5 worm cellular contexts compared by ENCODE assay signal in genomic region chrIII:6958674-6959241, ce11.
TF ChIP-seq lines count a peak whose summit lies in the region.

No protein-coding gene starts in this region.

TF ChIP-seq in whole organism, L1 larva, 84 proteins besides CTCF, POLR2A, EP300 and RAD21:
- TF ChIP-seq ceh-88 (GFP tag; IDR thresholded peaks at IDR 0.05; lab: Robert Waterston, UW) (no peak), aly-2 (tag; optimal IDR thresholded peaks at IDR 0.05; lab: Kevin White, UChicago) (peak; percentile 51)

TF ChIP-seq in whole organism, L3 larva, 47 proteins besides CTCF, POLR2A, EP300 and RAD21:
- TF ChIP-seq snpc-4 (tag; optimal IDR thresholded peaks at IDR 0.05; lab: Kevin White, UChicago), result no peak
- TF ChIP-seq eor-1 (tag; optimal IDR thresholded peaks at IDR 0.05; lab: Kevin White, UChicago), result no peak
- no peak for TF ChIP-seq elt-1 (tag; optimal IDR thresholded peaks at IDR 0.05; lab: Kevin White, UChicago)
- no peak for TF ChIP-seq nhr-11 (tag; optimal IDR thresholded peaks at IDR 0.05; lab: Kevin White, UChicago)
- TF ChIP-seq sea-2 (GFP tag; optimal IDR thresholded peaks at IDR 0.05; lab: Kevin White, UChicago), result no peak
- no peak for TF ChIP-seq ama-1 (optimal IDR thresholded peaks at IDR 0.05; lab: Kevin White, UChicago)
- TF ChIP-seq aly-2 (tag; optimal IDR thresholded peaks at IDR 0.05; lab: Kevin White, UChicago), result peak; percentile 26
- no peak for TF ChIP-seq egl-27 (tag; optimal IDR thresholded peaks at IDR 0.05; lab: Kevin White, UChicago)
- no peak for TF ChIP-seq nhr-25 (tag; optimal IDR thresholded peaks at IDR 0.05; lab: Kevin White, UChicago)

TF ChIP-seq in whole organism, L4 larva, 104 proteins besides CTCF, POLR2A, EP300 and RAD21 (continues in another document):
- TF ChIP-seq pha-4 (GFP tag; IDR thresholded peaks at IDR 0.05; lab: Robert Waterston, UW) (peak; percentile 53; the same call in 1 of the 2 replicates), pha-4 (tag; optimal IDR thresholded peaks at IDR 0.05; lab: Kevin White, UChicago) (no peak), unc-62 (GFP tag; optimal IDR thresholded peaks at IDR 0.05 in 1 of 2; lab: Kevin White, UChicago) (no peak), unc-62 (tag; optimal IDR thresholded peaks at IDR 0.05; lab: Kevin White, UChicago) (no peak), nhr-42 (GFP tag; IDR thresholded peaks at IDR 0.05; lab: Robert Waterston, UW) (no peak), nhr-102 (tag; optimal IDR thresholded peaks at IDR 0.05; lab: Kevin White, UChicago) (peak; percentile 31), lin-38 (GFP tag; IDR thresholded peaks at IDR 0.05; lab: Robert Waterston, UW) (peak; percentile 44; the same call in 1 of the 2 replicates), F10B5.3 (tag; optimal IDR thresholded peaks at IDR 0.05; lab: Kevin White, UChicago) (no peak), mep-1 (tag; optimal IDR thresholded peaks at IDR 0.05; lab: Kevin White, UChicago) (peak; percentile 37), rbr-2 (tag; optimal IDR thresholded peaks at IDR 0.05; lab: Kevin White, UChicago) (no peak), aha-1 (tag; lab: Kevin White, UChicago) (peak; percentile 9), madf-5 (GFP tag; IDR thresholded peaks at IDR 0.05; lab: Robert Waterston, UW) (no peak), mxl-2 (GFP tag; conservative IDR thresholded peaks at IDR 0.05; lab: Robert Waterston, UW) (no peak), ZK337.2 (GFP tag; IDR thresholded peaks at IDR 0.05; lab: Robert Waterston, UW) (no peak), lin-13 (GFP tag; optimal IDR thresholded peaks at IDR 0.05; lab: Kevin White, UChicago) (peak; percentile 3), R02D3.7 (tag; optimal IDR thresholded peaks at IDR 0.05; lab: Kevin White, UChicago) (no peak), zfp-2 (tag; optimal IDR thresholded peaks at IDR 0.05; lab: Kevin White, UChicago) (no peak), php-3 (GFP tag; IDR thresholded peaks at IDR 0.05; lab: Robert Waterston, UW) (no peak), T26A8.4 (GFP tag; IDR thresholded peaks at IDR 0.05; lab: Robert Waterston, UW) (0 out of 2 replicates have a peak, but pooled peaks have one; percentile 6), Y48G9A.11 (GFP tag; IDR thresholded peaks at IDR 0.05; lab: Robert Waterston, UW) (0 out of 2 replicates have a peak, but pooled peaks have one; percentile 39), ama-1 (optimal IDR thresholded peaks at IDR 0.05; lab: Kevin White, UChicago) (peak; percentile 18), lin-39 (tag; optimal IDR thresholded peaks at IDR 0.05; lab: Kevin White, UChicago) (no peak), Y75B8A.6 (GFP tag; IDR thresholded peaks at IDR 0.05; lab: Robert Waterston, UW) (0 out of 2 replicates have a peak, but pooled peaks have one; percentile 28), spr-3 (GFP tag; optimal IDR thresholded peaks at IDR 0.05; lab: Kevin White, UChicago) (no peak), hmg-1.1 (GFP tag; IDR thresholded peaks at IDR 0.05; lab: Robert Waterston, UW) (no peak), daf-16 (GFP tag; optimal IDR thresholded peaks at IDR 0.05; lab: Kevin White, UChicago) (no peak), daf-16 (tag; optimal IDR thresholded peaks at IDR 0.05; lab: Kevin White, UChicago) (no peak), tra-1 (GFP tag; IDR thresholded peaks at IDR 0.05; lab: Robert Waterston, UW) (no peak)

TF ChIP-seq in whole organism, mixed stage, embryonic, 35 proteins besides CTCF, POLR2A, EP300 and RAD21:
- TF ChIP-seq nhr-12 (tag; optimal IDR thresholded peaks at IDR 0.05; lab: Kevin White, UChicago) (no peak), nhr-237 (tag; optimal IDR thresholded peaks at IDR 0.05; lab: Kevin White, UChicago) (no peak), ztf-11 (tag; optimal IDR thresholded peaks at IDR 0.05; lab: Kevin White, UChicago) (no peak), zip-8 (tag; optimal IDR thresholded peaks at IDR 0.05; lab: Kevin White, UChicago) (peak; percentile 91), unc-62 (GFP tag; optimal IDR thresholded peaks at IDR 0.05; lab: Kevin White, UChicago) (no peak), ham-2 (GFP tag; optimal IDR thresholded peaks at IDR 0.05; lab: Kevin White, UChicago) (no peak), elt-1 (tag; optimal IDR thresholded peaks at IDR 0.05; lab: Kevin White, UChicago; ENCODE audit: borderline replicate concordance, insufficient read depth) (no peak)
TF ChIP-seq in whole organism, mixed stage, embryonic: peak in this region for 1.

TF ChIP-seq in whole organism, young adult, 124 proteins besides CTCF, POLR2A, EP300 and RAD21 (continues in another document):
- TF ChIP-seq sea-2 (GFP tag; IDR thresholded peaks at IDR 0.05; lab: Robert Waterston, UW) (no peak), madf-3 (GFP tag; IDR thresholded peaks at IDR 0.05; lab: Robert Waterston, UW) (no peak), nfyb-1 (GFP tag; IDR thresholded peaks at IDR 0.05; lab: Robert Waterston, UW) (peak; percentile 49; the same call in 1 of the 2 replicates), gei-17 (GFP tag; optimal IDR thresholded peaks at IDR 0.05; lab: Kevin White, UChicago) (no peak), ztf-28 (GFP tag; IDR thresholded peaks at IDR 0.05; lab: Robert Waterston, UW) (no peak), zfh-2 (GFP tag; conservative IDR thresholded peaks at IDR 0.05; lab: Robert Waterston, UW) (no peak), unc-62 (GFP tag; optimal IDR thresholded peaks at IDR 0.05; lab: Kevin White, UChicago) (no peak), atf-7 (tag; optimal IDR thresholded peaks at IDR 0.05; lab: Kevin White, UChicago) (no peak), K12H6.12 (tag; optimal IDR thresholded peaks at IDR 0.05; lab: Kevin White, UChicago) (no peak), dox-1 (GFP tag; IDR thresholded peaks at IDR 0.05; lab: Robert Waterston, UW) (no peak), rec-8 (tag; optimal IDR thresholded peaks at IDR 0.05; lab: Kevin White, UChicago) (peak in 1 of 2 experiments; percentile 9), sdz-38 (tag; optimal IDR thresholded peaks at IDR 0.05; lab: Kevin White, UChicago) (no peak), akir-1 (GFP tag; optimal IDR thresholded peaks at IDR 0.05; lab: Kevin White, UChicago) (no peak), lin-54 (GFP tag; optimal IDR thresholded peaks at IDR 0.05; lab: Kevin White, UChicago) (no peak), pbrm-1 (GFP tag; IDR thresholded peaks at IDR 0.05; lab: Robert Waterston, UW) (0 out of 2 replicates have a peak, but pooled peaks have one; percentile 21), hsf-1 (GFP tag; IDR thresholded peaks at IDR 0.05; lab: Robert Waterston, UW) (peak; percentile 28; the same call in 1 of the 2 replicates), ekl-4 (GFP tag; IDR thresholded peaks at IDR 0.05; lab: Robert Waterston, UW) (peak; percentile 70), ceh-27 (GFP tag; optimal IDR thresholded peaks at IDR 0.05; lab: Kevin White, UChicago) (no peak), ztf-3 (GFP tag; optimal IDR thresholded peaks at IDR 0.05; lab: Kevin White, UChicago) (no peak), ceh-91 (GFP tag; IDR thresholded peaks at IDR 0.05; lab: Robert Waterston, UW) (peak; percentile 72), somi-1 (GFP tag; optimal IDR thresholded peaks at IDR 0.05; lab: Kevin White, UChicago) (no peak), F57A8.1 (GFP tag; optimal IDR thresholded peaks at IDR 0.05; lab: Kevin White, UChicago) (no peak), aptf-3 (GFP tag; IDR thresholded peaks at IDR 0.05; lab: Robert Waterston, UW) (no peak), Y53F4B.3 (GFP tag; IDR thresholded peaks at IDR 0.05; lab: Robert Waterston, UW) (no peak), K11D2.4 (GFP tag; IDR thresholded peaks at IDR 0.05; lab: Robert Waterston, UW) (no peak), Y67H2A.10 (GFP tag; conservative IDR thresholded peaks at IDR 0.05; lab: Robert Waterston, UW) (no peak), madf-10 (tag; optimal IDR thresholded peaks at IDR 0.05; lab: Kevin White, UChicago) (no peak), snpc-1.3 (tag; optimal IDR thresholded peaks at IDR 0.05; lab: Kevin White, UChicago; ENCODE audit: insufficient read depth) (peak; percentile 25), hmg-20 (GFP tag; IDR thresholded peaks at IDR 0.05; lab: Robert Waterston, UW) (no peak), mxl-1 (tag; optimal IDR thresholded peaks at IDR 0.05; lab: Kevin White, UChicago) (no peak), sptf-2 (GFP tag; optimal IDR thresholded peaks at IDR 0.05; lab: Kevin White, UChicago) (no peak), F49E8.2 (tag; optimal IDR thresholded peaks at IDR 0.05; lab: Kevin White, UChicago; ENCODE audit: insufficient read depth) (peak; percentile 33), ceh-58 (GFP tag; IDR thresholded peaks at IDR 0.05; lab: Robert Waterston, UW) (no peak), cebp-2 (GFP tag; IDR thresholded peaks at IDR 0.05; lab: Robert Waterston, UW) (no peak), B0035.1 (tag; optimal IDR thresholded peaks at IDR 0.05; lab: Kevin White, UChicago) (peak; percentile 36), F57C9.4 (tag; optimal IDR thresholded peaks at IDR 0.05; lab: Kevin White, UChicago) (no peak), hlh-26 (GFP tag; conservative IDR thresholded peaks at IDR 0.05; lab: Robert Waterston, UW) (no peak), dpff-1 (tag; optimal IDR thresholded peaks at IDR 0.05; lab: Kevin White, UChicago) (peak; percentile 40), nhr-27 (tag; optimal IDR thresholded peaks at IDR 0.05; lab: Kevin White, UChicago) (no peak), B0261.1 (tag; optimal IDR thresholded peaks at IDR 0.05; lab: Kevin White, UChicago) (no peak), die-1 (tag; optimal IDR thresholded peaks at IDR 0.05; lab: Kevin White, UChicago) (no peak), ceh-40 (GFP tag; IDR thresholded peaks at IDR 0.05; lab: Robert Waterston, UW) (no peak), B0336.3 (GFP tag; IDR thresholded peaks at IDR 0.05; lab: Robert Waterston, UW) (peak; percentile 82), egl-44 (GFP tag; IDR thresholded peaks at IDR 0.05; lab: Robert Waterston, UW) (no peak), attf-3 (GFP tag; conservative IDR thresholded peaks at IDR 0.05; lab: Robert Waterston, UW) (no peak), ceh-100 (GFP tag; IDR thresholded peaks at IDR 0.05; lab: Robert Waterston, UW) (no peak), attf-5 (GFP tag; optimal IDR thresholded peaks at IDR 0.05; lab: Kevin White, UChicago) (no peak), bed-1 (GFP tag; IDR thresholded peaks at IDR 0.05; lab: Robert Waterston, UW) (no peak), ztf-26 (tag; optimal IDR thresholded peaks at IDR 0.05; lab: Kevin White, UChicago) (no peak), F22D6.2 (tag; optimal IDR thresholded peaks at IDR 0.05; lab: Kevin White, UChicago) (no peak), fkh-3 (tag; optimal IDR thresholded peaks at IDR 0.05; lab: Kevin White, UChicago) (no peak), lsy-27 (tag; optimal IDR thresholded peaks at IDR 0.05; lab: Kevin White, UChicago; ENCODE audit: borderline replicate concordance, insufficient read depth) (no peak), bed-2 (GFP tag; IDR thresholded peaks at IDR 0.05; lab: Robert Waterston, UW) (no peak)
